Fruit fly (Drosophila melanogaster): ENCODE data around the gene CG14118.
A peak's percentile ranks its signal among the peaks of the same experiment; 100 is the strongest.

CG14118 gene

DNA sequence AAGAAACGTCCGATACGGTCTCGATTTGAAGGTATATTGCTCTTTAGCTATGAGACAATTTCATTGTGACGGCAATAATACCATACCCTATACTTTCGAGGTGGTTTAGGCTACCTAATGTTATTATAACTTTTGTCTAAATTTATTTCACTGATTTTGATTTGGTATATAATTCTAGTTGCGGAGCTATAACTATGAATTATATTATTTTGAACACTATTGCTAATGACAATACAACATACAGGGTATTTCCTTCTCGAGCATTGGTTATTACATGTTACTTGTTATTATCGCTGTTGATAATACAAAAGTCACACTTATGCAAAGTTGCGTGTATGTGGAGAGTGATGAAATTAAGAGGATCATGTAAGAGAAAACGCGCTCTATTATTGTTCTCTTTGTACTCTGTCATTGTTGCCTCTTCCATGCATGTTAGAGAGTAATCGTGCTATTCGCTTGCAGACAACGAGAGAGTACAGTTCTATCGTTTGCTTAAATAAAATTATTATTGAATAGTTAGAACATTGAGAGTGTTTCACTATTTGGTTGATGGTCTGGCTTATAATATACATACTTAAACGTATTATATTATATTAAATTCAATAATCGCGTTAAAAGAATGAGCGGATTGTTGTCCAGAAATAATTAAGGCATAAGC lies 21.3 kb downstream of the CG14118 start, which contains the start of gene CG32115:
Gene CG32115 (minus strand): TSS at position 38 of the 658 bp plus-strand sequence.
- TF ChIP-seq CG17801 (GFP tag; optimal IDR thresholded peaks at IDR 0.05; ENCODE audit: partially characterized antibody): peak; percentile 90

DNA sequence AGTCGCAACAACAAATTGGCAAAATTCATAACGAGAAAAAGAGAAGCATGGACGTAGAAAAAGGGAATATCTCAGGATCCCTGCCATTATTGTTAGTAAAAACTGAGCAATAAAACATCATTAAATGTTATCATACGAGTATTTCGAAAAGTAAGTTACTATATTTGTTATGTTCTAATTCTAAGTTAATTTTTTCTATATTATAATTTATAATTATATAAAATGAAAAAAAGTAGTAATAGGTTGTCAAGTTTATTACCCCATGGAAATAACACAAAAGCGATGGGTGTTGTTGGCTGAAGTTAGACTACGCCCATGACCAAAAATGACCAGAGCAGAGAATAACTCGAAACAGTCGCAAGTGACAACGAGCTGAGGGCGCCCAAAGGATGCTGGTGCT lies 23.0 kb downstream of the CG14118 start:
- no peak for TF ChIP-seq CG17801 (GFP tag; optimal IDR thresholded peaks at IDR 0.05; ENCODE audit: partially characterized antibody)
